Worm (Caenorhabditis elegans) whole organism, late embryonic: Measurements from ENCODE around the gene lip-1.

Experiments
- F13H6.1 ChIP-seq: sonication (generic microtip); optimal IDR thresholded peaks from 2 replicates; lab custom pipeline; 2016; ENCODE audit warnings: missing genetic modification characterization, missing compliant biosample characterization
- ets-4 ChIP-seq: sonication (generic microtip); optimal IDR thresholded peaks from 2 replicates; lab custom pipeline; 2016; ENCODE audit warnings: missing genetic modification characterization, missing compliant biosample characterization

lip-1 gene

ce11 chrIV:6887601-6888099, 44.9 kb downstream of the lip-1 start, which contains the start of the genes T05A12.3 and T05A12.4 (continued):
- no peak for TF ChIP-seq F13H6.1
- peak; percentile 62 for TF ChIP-seq ets-4 (tag; lab: Kevin White, UChicago)
